Fruit fly (Drosophila melanogaster) whole organism, prepupa: ENCODE results near the gene retinin.

Source experiments
- CG34406 ChIP-seq: fragments of 200-800 bp; sonication (Bioruptor generic); optimal IDR thresholded peaks from 3 replicates; lab custom pipeline; 2016; ENCODE audit warnings: missing biosample characterization, missing genetic modification characterization
- CG3919 ChIP-seq: fragments of 200-800 bp; sonication (Bioruptor generic); optimal IDR thresholded peaks from 3 replicates; lab custom pipeline; 2016; ENCODE audit warnings: missing biosample characterization, missing genetic modification characterization
- CG4318 ChIP-seq: fragments of 200-800 bp; sonication (Bioruptor generic); optimal IDR thresholded peaks from 3 replicates; lab custom pipeline; 2017; ENCODE audit warnings: missing biosample characterization, mild to moderate bottlenecking, missing genetic modification characterization
- CG8632 ChIP-seq: fragments of 200-800 bp; sonication (Bioruptor generic); optimal IDR thresholded peaks from 3 replicates; lab custom pipeline; 2016; ENCODE audit warnings: missing biosample characterization, missing genetic modification characterization
- Eip78C ChIP-seq: fragments of 200-800 bp; sonication (Bioruptor generic); peaks from one replicate; lab custom pipeline; 2016; ENCODE audit warnings: missing biosample characterization, missing genetic modification characterization
- Ets96B ChIP-seq: fragments of 200-800 bp; optimal IDR thresholded peaks from 2 replicates; lab custom pipeline; 2019; ENCODE audit warnings: missing biosample characterization, mild to moderate bottlenecking, missing genetic modification characterization, moderate library complexity
- Gug ChIP-seq: fragments of 200-800 bp; sonication (Bioruptor generic); IDR thresholded peaks from 2 replicates; pipeline ENCODE4 v1.3.6; 2022; ENCODE audit warnings: missing biosample characterization, missing genetic modification characterization
- Hr39 ChIP-seq: fragments of 200-800 bp; sonication (Bioruptor generic); optimal IDR thresholded peaks from 2 replicates; lab custom pipeline; 2016; ENCODE audit warnings: missing biosample characterization, missing genetic modification characterization
- Sox14 ChIP-seq: fragments of 200-800 bp; sonication (Bioruptor generic); optimal IDR thresholded peaks from 3 replicates; lab custom pipeline; 2016; ENCODE audit warnings: missing biosample characterization, missing genetic modification characterization
- cyc ChIP-seq: fragments of 200-800 bp; sonication (Bioruptor generic); optimal IDR thresholded peaks from 3 replicates; lab custom pipeline; 2016; ENCODE audit warnings: missing biosample characterization, missing genetic modification characterization
- dac ChIP-seq: fragments of 200-800 bp; sonication (Bioruptor generic); optimal IDR thresholded peaks from 2 replicates; lab custom pipeline; 2017; ENCODE audit warnings: missing biosample characterization, mild to moderate bottlenecking, missing genetic modification characterization
- fd59A ChIP-seq: fragments of 200-800 bp; sonication (Bioruptor generic); optimal IDR thresholded peaks from 2 replicates; lab custom pipeline; 2017; ENCODE audit warnings: missing biosample characterization, mild to moderate bottlenecking, missing genetic modification characterization, missing genetic modification reagents
- lz ChIP-seq: fragments of 200-800 bp; sonication (Bioruptor generic); optimal IDR thresholded peaks from 3 replicates; lab custom pipeline; 2016; ENCODE audit warnings: missing biosample characterization, missing genetic modification characterization
- vri ChIP-seq: fragments of 200-800 bp; sonication (Bioruptor generic); optimal IDR thresholded peaks from 3 replicates; lab custom pipeline; 2016; ENCODE audit warnings: missing biosample characterization, mild to moderate bottlenecking, missing genetic modification characterization

DNA sequence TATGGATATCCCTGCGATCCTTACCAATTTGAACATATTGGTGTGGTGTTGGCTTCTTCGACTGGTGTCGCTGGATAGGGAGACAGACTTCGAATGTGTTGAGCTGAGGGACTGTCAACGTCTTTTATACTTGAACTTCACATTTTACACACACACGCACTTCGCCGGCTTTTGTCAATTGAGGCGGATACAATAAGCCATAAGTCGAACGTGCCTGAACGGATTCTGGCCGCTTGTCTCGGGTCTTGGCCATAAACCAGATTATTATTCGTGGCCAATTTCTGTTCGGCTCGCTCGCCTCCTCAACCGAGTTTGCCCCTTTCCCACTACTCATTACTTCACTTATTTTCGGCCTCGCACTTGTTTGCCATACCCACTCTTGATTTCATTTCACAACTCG lies 28.7 kb upstream of the retinin start, which contains the start of gene CG13044:
- TF ChIP-seq Ets96B (tag; lab: Kevin White, UChicago) (no peak), Gug (GFP tag; lab: Robert Waterston, UW) (no peak), CG34406 (GFP tag; lab: Kevin White, UChicago) (no peak), Hr39 (no peak), cyc (no peak), CG8632 (GFP tag; lab: Kevin White, UChicago) (no peak), dac (GFP tag; lab: Kevin White, UChicago) (no peak), CG4318 (GFP tag; lab: Kevin White, UChicago) (no peak), Sox14 (no peak), Eip78C (GFP tag; lab: Kevin White, UChicago) (no peak), lz (GFP tag; lab: Kevin White, UChicago) (no peak), vri (GFP tag; lab: Kevin White, UChicago) (no peak), CG3919 (GFP tag; lab: Kevin White, UChicago) (no peak), fd59A (GFP tag; lab: Kevin White, UChicago) (no peak)
